Fruit fly (Drosophila melanogaster): ENCODE results near the gene CG43814.

DNA sequence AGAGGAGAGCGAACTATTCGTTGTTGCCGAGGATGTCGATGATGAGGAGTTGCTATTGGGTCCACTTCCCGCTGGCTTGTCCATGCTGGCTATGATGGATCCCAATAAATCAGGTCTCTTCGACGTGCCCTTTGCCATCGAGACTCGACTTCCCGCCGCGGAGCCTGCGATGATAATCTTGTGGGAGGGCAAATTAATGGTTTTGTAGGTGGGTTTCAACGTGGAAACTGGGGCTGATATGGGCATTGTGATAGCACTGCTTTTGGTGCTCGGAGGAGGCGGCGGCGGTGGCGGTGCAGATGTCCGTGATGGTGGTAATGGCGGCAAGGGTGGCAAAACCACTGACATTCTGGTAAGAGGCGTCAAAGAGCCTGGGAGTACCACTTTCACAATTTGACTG is 29.4 kb upstream of the CG43814 start:
- TF ChIP-seq CG7045 (GFP tag; optimal IDR thresholded peaks at IDR 0.05) (no peak), bab1 (GFP tag; optimal IDR thresholded peaks at IDR 0.05) (no peak), ovo (GFP tag; optimal IDR thresholded peaks at IDR 0.05) (no peak), CG12768 (GFP tag; optimal IDR thresholded peaks at IDR 0.05) (no peak)

Data from whole organism, adult.